Worm (Caenorhabditis elegans) whole organism, young adult: ENCODE data around the gene srh-297.
A peak's percentile ranks its signal among the peaks of the same experiment; 100 is the strongest.

Experiments used
- B0019.2 ChIP-seq: fragments of 200-800 bp; sonication (Bioruptor generic); conservative IDR thresholded peaks from 2 replicates; pipeline ENCODE4 v1.3.6; 2022; ENCODE audit warnings: missing genetic modification reagents, missing genetic modification characterization, missing compliant biosample characterization
- B0261.1 ChIP-seq: sonication (generic microtip); optimal IDR thresholded peaks from 2 replicates; lab custom pipeline; 2016; ENCODE audit warnings: mild to moderate bottlenecking, missing genetic modification characterization, moderate library complexity, missing compliant biosample characterization
- F33H1.4 ChIP-seq: fragments of 200-800 bp; sonication (Bioruptor generic); IDR thresholded peaks from 2 replicates; pipeline ENCODE4 v1.3.6; 2022; ENCODE audit warnings: missing genetic modification reagents, missing genetic modification characterization, missing compliant biosample characterization
- F57C9.4 ChIP-seq: sonication (generic microtip); optimal IDR thresholded peaks from 2 replicates; lab custom pipeline; 2017; ENCODE audit warnings: mild to moderate bottlenecking, missing genetic modification characterization, missing compliant biosample characterization
- T07F8.4 ChIP-seq: sonication (generic microtip); optimal IDR thresholded peaks from 2 replicates; lab custom pipeline; 2016; ENCODE audit warnings: mild to moderate bottlenecking, missing genetic modification characterization, moderate library complexity, missing compliant biosample characterization
- Y53G8AR.9 ChIP-seq: fragments of 200-800 bp; sonication (Bioruptor generic); conservative IDR thresholded peaks from 2 replicates; pipeline ENCODE4 v1.3.6; 2022; ENCODE audit warnings: missing genetic modification reagents, missing genetic modification characterization, missing compliant biosample characterization
- ama-1 ChIP-seq, 3 experiments: fragments of 150-350 bp in 1 of 3; sonication (generic microtip) in 2 of 3; optimal IDR thresholded peaks; 2 replicates each; lab custom pipeline; 2014 to 2018; ENCODE audit warnings: missing biosample characterization in 2 of 3, missing genetic modification characterization in 2 of 3, missing genetic modification reagents in 2 of 3
- aptf-3 ChIP-seq: fragments of 200-800 bp; sonication (Bioruptor generic); IDR thresholded peaks from 2 replicates; pipeline ENCODE4 v1.3.6; 2022; ENCODE audit warnings: missing genetic modification characterization, missing compliant biosample characterization
- athp-1 ChIP-seq: sonication (generic microtip); optimal IDR thresholded peaks from 2 replicates; lab custom pipeline; 2017; ENCODE audit warnings: mild to moderate bottlenecking, missing genetic modification characterization, missing compliant biosample characterization
- attf-5 ChIP-seq: fragments of 200-800 bp; sonication (Bioruptor generic); optimal IDR thresholded peaks from 2 replicates; lab custom pipeline; 2018; ENCODE audit warnings: mild to moderate bottlenecking, missing genetic modification characterization, missing compliant biosample characterization
- bed-1 ChIP-seq: fragments of 200-800 bp; sonication (Bioruptor generic); IDR thresholded peaks from 2 replicates; pipeline ENCODE4 v1.3.6; 2022; ENCODE audit warnings: missing genetic modification reagents, missing genetic modification characterization, missing compliant biosample characterization
- ceh-100 ChIP-seq: fragments of 200-800 bp; sonication (Bioruptor generic); IDR thresholded peaks from 2 replicates; pipeline ENCODE4 v1.3.6; 2022; ENCODE audit warnings: missing genetic modification reagents, missing genetic modification characterization, missing compliant biosample characterization
- chd-7 ChIP-seq: sonication (generic microtip); optimal IDR thresholded peaks from 2 replicates; lab custom pipeline; 2016; ENCODE audit warnings: mild to moderate bottlenecking, missing genetic modification characterization, moderate library complexity, missing compliant biosample characterization
- efl-1 ChIP-seq: fragments of 150-350 bp; optimal IDR thresholded peaks from 2 replicates; lab custom pipeline; 2014; ENCODE audit warnings: missing biosample characterization, missing genetic modification reagents, missing genetic modification characterization
- gei-17 ChIP-seq: fragments of 200-800 bp; sonication (Bioruptor generic); optimal IDR thresholded peaks from 2 replicates; lab custom pipeline; 2018; ENCODE audit warnings: mild to moderate bottlenecking, missing genetic modification characterization, missing compliant biosample characterization
- him-1 ChIP-seq: sonication (generic microtip); optimal IDR thresholded peaks from 2 replicates; lab custom pipeline; 2016; ENCODE audit warnings: missing genotype, missing genetic modification reagents, missing genetic modification characterization, missing compliant biosample characterization
- hlh-12 ChIP-seq: sonication (generic microtip); optimal IDR thresholded peaks from 2 replicates; lab custom pipeline; 2016; ENCODE audit warnings: missing genetic modification characterization, missing compliant biosample characterization
- hmg-1.2 ChIP-seq: fragments of 200-800 bp; sonication (Bioruptor generic); IDR thresholded peaks from 2 replicates; pipeline ENCODE4 v1.3.6; 2022; ENCODE audit warnings: missing genetic modification reagents, missing genetic modification characterization, missing compliant biosample characterization
- let-607 ChIP-seq, 2 experiments: fragments of 200-800 bp in 1 of 2; sonication (Bioruptor generic) in 1 of 2; sonication (generic microtip) in 1 of 2; optimal IDR thresholded peaks; 2 replicates each; lab custom pipeline; 2016 to 2018; ENCODE audit warnings: mild to moderate bottlenecking in 2 of 2, missing compliant biosample characterization in 2 of 2, missing genetic modification characterization in 2 of 2, moderate library complexity in 2 of 2, missing genotype in 1 of 2
- lin-26 ChIP-seq: fragments of 200-800 bp; sonication (Bioruptor generic); IDR thresholded peaks from 2 replicates; pipeline ENCODE4 v1.3.6; 2022; ENCODE audit warnings: missing genetic modification reagents, missing genetic modification characterization, missing compliant biosample characterization
- lin-35 ChIP-seq, 3 experiments: fragments of 150-350 bp in 2 of 3; sonication (generic microtip) in 1 of 3; optimal IDR thresholded peaks; 2 replicates each; lab custom pipeline; 2014 to 2018; ENCODE audit warnings: missing biosample characterization in 3 of 3, missing genetic modification characterization in 3 of 3, missing genetic modification reagents in 3 of 3
- nfya-2 ChIP-seq: fragments of 200-800 bp; sonication (Bioruptor generic); IDR thresholded peaks from 2 replicates; pipeline ENCODE4 v1.3.6; 2022; ENCODE audit warnings: missing genetic modification reagents, missing genetic modification characterization, missing compliant biosample characterization
- pha-4 ChIP-seq: fragments of 150-350 bp; sonication (generic microtip); optimal IDR thresholded peaks from 2 replicates; lab custom pipeline; 2014; ENCODE audit warnings: missing biosample characterization, missing genetic modification reagents, missing genetic modification characterization
- repo-1 ChIP-seq: sonication (generic microtip); optimal IDR thresholded peaks from 2 replicates; lab custom pipeline; 2017; ENCODE audit warnings: mild to moderate bottlenecking, missing genetic modification characterization, missing compliant biosample characterization
- rpc-1 ChIP-seq, 2 experiments: fragments of 150-350 bp in 1 of 2; sonication (generic microtip) in 1 of 2; optimal IDR thresholded peaks; 2 replicates each; lab custom pipeline; 2014 to 2018; ENCODE audit warnings: missing biosample characterization in 1 of 2, missing genetic modification characterization in 1 of 2, missing genetic modification reagents in 1 of 2, missing genotype in 1 of 2
- snpc-3.4 ChIP-seq: sonication (generic microtip); optimal IDR thresholded peaks from 2 replicates; lab custom pipeline; 2017; ENCODE audit warnings: missing genetic modification characterization, mild to moderate bottlenecking, missing compliant biosample characterization, antibody characterized with exemption, moderate library complexity, missing genotype, missing genetic modification reagents
- snpc-4 ChIP-seq, 5 experiments: fragments of 150-350 bp in 1 of 5; sonication (generic microtip) in 4 of 5; optimal IDR thresholded peaks; 2 replicates each; lab custom pipeline; 2014 to 2018; ENCODE audit warnings: missing genetic modification characterization in 5 of 5, missing biosample characterization in 3 of 5, antibody characterized with exemption in 2 of 5, mild to moderate bottlenecking in 2 of 5, missing compliant biosample characterization in 2 of 5, missing genotype in 2 of 5, moderate library complexity in 2 of 5, missing genetic modification reagents in 1 of 5
- tbp1 ChIP-seq: fragments of 200-800 bp; sonication (Bioruptor generic); optimal IDR thresholded peaks from 2 replicates; lab custom pipeline; 2018; ENCODE audit warnings: mild to moderate bottlenecking, missing genetic modification characterization, missing compliant biosample characterization
- xnd-1 ChIP-seq: sonication (generic microtip); optimal IDR thresholded peaks from 2 replicates; lab custom pipeline; 2016; ENCODE audit warnings: missing genotype, missing genetic modification reagents, missing genetic modification characterization, missing compliant biosample characterization
- ztf-25 ChIP-seq: fragments of 200-800 bp; sonication (Bioruptor generic); IDR thresholded peaks from 2 replicates; pipeline ENCODE4 v1.3.6; 2022; ENCODE audit warnings: missing genetic modification reagents, missing genetic modification characterization, missing compliant biosample characterization
- ztf-26 ChIP-seq: sonication (generic microtip); optimal IDR thresholded peaks from 2 replicates; lab custom pipeline; 2017; ENCODE audit warnings: missing genetic modification characterization, missing compliant biosample characterization
- ztf-3 ChIP-seq: fragments of 200-800 bp; sonication (Bioruptor generic); optimal IDR thresholded peaks from 2 replicates; lab custom pipeline; 2018; ENCODE audit warnings: mild to moderate bottlenecking, missing genetic modification characterization, missing compliant biosample characterization
- ztf-6 ChIP-seq: fragments of 200-800 bp; sonication (Bioruptor generic); IDR thresholded peaks from 2 replicates; pipeline ENCODE4 v1.3.6; 2022; ENCODE audit warnings: missing genetic modification reagents, missing genetic modification characterization, missing compliant biosample characterization

Gene srh-297

ce11 chrII:3267815-3268214 is 37.5 kb upstream of the srh-297 start (continued):
- peak; percentile 65 for TF ChIP-seq rpc-1 (optimal IDR thresholded peaks at IDR 0.05; lab: Kevin White, UChicago)
- TF ChIP-seq rpc-1 (tag; optimal IDR thresholded peaks at IDR 0.05; lab: Kevin White, UChicago), result peak; percentile 78
- peak; percentile 63 for TF ChIP-seq him-1 (tag; lab: Kevin White, UChicago)
- TF ChIP-seq let-607 (tag; optimal IDR thresholded peaks at IDR 0.05; lab: Kevin White, UChicago), result no peak
- peak; percentile 80; the same call in 1 of the 2 replicates for TF ChIP-seq lin-26 (GFP tag; lab: Robert Waterston, UW)
- peak; percentile 14 for TF ChIP-seq chd-7 (tag; lab: Kevin White, UChicago)
- TF ChIP-seq efl-1 (GFP tag; lab: Kevin White, UChicago), result no peak
- TF ChIP-seq ama-1 (optimal IDR thresholded peaks at IDR 0.05; lab: Kevin White, UChicago), result no peak
- peak; percentile 16 to 25 for TF ChIP-seq ama-1 (GFP tag; optimal IDR thresholded peaks at IDR 0.05; lab: Kevin White, UChicago)
- TF ChIP-seq snpc-3.4 (tag; lab: Kevin White, UChicago), result no peak
- peak; percentile 95 for TF ChIP-seq tbp1 (GFP tag; lab: Kevin White, UChicago)
- TF ChIP-seq F57C9.4, result no peak
- TF ChIP-seq snpc-4 (GFP tag; optimal IDR thresholded peaks at IDR 0.05; lab: Kevin White, UChicago), result no peak
- peak in 1 of 4 experiments; percentile 37 for TF ChIP-seq snpc-4 (tag; optimal IDR thresholded peaks at IDR 0.05; lab: Kevin White, UChicago)
- no peak for TF ChIP-seq ztf-3 (GFP tag; lab: Kevin White, UChicago)
- TF ChIP-seq pha-4 (tag; lab: Kevin White, UChicago), result no peak

- TF ChIP-seq F33H1.4, result no peak
- TF ChIP-seq T07F8.4 (tag; lab: Kevin White, UChicago), result no peak
- no peak for TF ChIP-seq ztf-26 (tag; lab: Kevin White, UChicago)
- no peak for TF ChIP-seq ceh-100 (GFP tag; lab: Robert Waterston, UW)
- no peak for TF ChIP-seq nfya-2
- no peak for TF ChIP-seq ztf-25 (GFP tag; lab: Robert Waterston, UW)
- TF ChIP-seq repo-1 (tag; lab: Kevin White, UChicago), result no peak
- TF ChIP-seq aptf-3 (GFP tag; lab: Robert Waterston, UW), result no peak
- TF ChIP-seq attf-5 (GFP tag; lab: Kevin White, UChicago), result no peak
- no peak for TF ChIP-seq B0019.2
- no peak for TF ChIP-seq xnd-1 (tag; lab: Kevin White, UChicago)
- no peak for TF ChIP-seq athp-1 (tag; lab: Kevin White, UChicago)
- TF ChIP-seq gei-17 (GFP tag; lab: Kevin White, UChicago), result no peak
- TF ChIP-seq ztf-6 (GFP tag; lab: Robert Waterston, UW), result no peak
- no peak for TF ChIP-seq hlh-12
- no peak for TF ChIP-seq Y53G8AR.9 (GFP tag; lab: Robert Waterston, UW)
- no peak for TF ChIP-seq lin-35 (GFP tag; optimal IDR thresholded peaks at IDR 0.05; lab: Kevin White, UChicago)
These were observed 37.0 kb upstream of the srh-297 start, which contains the start of gene F02E11.7 for ce11 chrII:3267365-3267764. Gene F02E11.7, plus strand, starts transcription at chrII:3267665.

ce11 chrII:3264704-3265103 is 34.4 kb upstream of the srh-297 start:
- TF ChIP-seq bed-1 (no peak), B0261.1 (tag; lab: Kevin White, UChicago) (peak; percentile 44), aptf-3 (GFP tag; lab: Robert Waterston, UW) (no peak), rpc-1 (optimal IDR thresholded peaks at IDR 0.05; lab: Kevin White, UChicago) (no peak), rpc-1 (tag; optimal IDR thresholded peaks at IDR 0.05; lab: Kevin White, UChicago) (peak; percentile 58), hmg-1.2 (GFP tag; lab: Robert Waterston, UW) (no peak), tbp1 (GFP tag; lab: Kevin White, UChicago) (peak; percentile 67)
